Worm (Caenorhabditis elegans) whole organism, early embryonic: ENCODE measurements around the gene str-30.
A peak's percentile ranks its signal among the peaks of the same experiment; 100 is the strongest.

ENCODE experiments used
- B0310.2 ChIP-seq: sonication (generic microtip); optimal IDR thresholded peaks from 2 replicates; lab custom pipeline; 2016; ENCODE audit warnings: mild to moderate bottlenecking, missing genetic modification characterization, missing compliant biosample characterization
- F13C5.2 ChIP-seq: sonication (generic microtip); optimal IDR thresholded peaks from 2 replicates; lab custom pipeline; 2017; ENCODE audit warnings: mild to moderate bottlenecking, missing genetic modification characterization, inconsistent platforms, missing compliant biosample characterization
- aly-1 ChIP-seq: sonication (generic microtip); optimal IDR thresholded peaks from 2 replicates; lab custom pipeline; 2016; ENCODE audit warnings: missing genetic modification characterization, missing compliant biosample characterization
- ama-1 ChIP-seq: fragments of 150-350 bp; optimal IDR thresholded peaks from 2 replicates; lab custom pipeline; 2014
- ceh-13 ChIP-seq: fragments of 200-800 bp; sonication (Bioruptor generic); optimal IDR thresholded peaks from 2 replicates; lab custom pipeline; 2018; ENCODE audit warnings: mild to moderate bottlenecking, missing genetic modification characterization, missing compliant biosample characterization
- ceh-36 ChIP-seq: sonication (generic microtip); optimal IDR thresholded peaks from 2 replicates; lab custom pipeline; 2016; ENCODE audit warnings: missing genetic modification characterization, inconsistent platforms, missing compliant biosample characterization
- ets-7 ChIP-seq: sonication (generic microtip); optimal IDR thresholded peaks from 2 replicates; lab custom pipeline; 2016; ENCODE audit warnings: missing genotype, missing genetic modification characterization, missing compliant biosample characterization
- flt-1 ChIP-seq: fragments of 200-800 bp; sonication (Bioruptor generic); IDR thresholded peaks from 2 replicates; pipeline ENCODE4 v1.3.6; 2022; ENCODE audit warnings: missing genetic modification characterization, missing compliant biosample characterization
- hmbx-1 ChIP-seq: sonication (generic microtip); optimal IDR thresholded peaks from 2 replicates; lab custom pipeline; 2016; ENCODE audit warnings: mild to moderate bottlenecking, missing genetic modification characterization, missing compliant biosample characterization
- hmg-4 ChIP-seq: fragments of 200-800 bp; sonication (Bioruptor generic); optimal IDR thresholded peaks from 2 replicates; lab custom pipeline; 2018; ENCODE audit warnings: mild to moderate bottlenecking, missing genetic modification characterization, missing compliant biosample characterization
- hnd-1 ChIP-seq: sonication (generic microtip); optimal IDR thresholded peaks from 2 replicates; lab custom pipeline; 2016; ENCODE audit warnings: missing genetic modification characterization, missing compliant biosample characterization
- pes-1 ChIP-seq: fragments of 200-800 bp; sonication (Bioruptor generic); IDR thresholded peaks from 2 replicates; pipeline ENCODE4 v1.3.6; 2022; ENCODE audit warnings: missing genetic modification reagents, missing genetic modification characterization, missing compliant biosample characterization
- scrt-1 ChIP-seq: fragments of 200-800 bp; sonication (Bioruptor generic); IDR thresholded peaks from 2 replicates; pipeline ENCODE4 v1.3.6; 2022; ENCODE audit warnings: missing genetic modification characterization, missing compliant biosample characterization
- sea-1 ChIP-seq: fragments of 200-800 bp; sonication (Bioruptor generic); conservative IDR thresholded peaks from 2 replicates; pipeline ENCODE4 v1.3.6; 2022; ENCODE audit warnings: missing genetic modification characterization, missing compliant biosample characterization
- tbx-11 ChIP-seq: fragments of 200-800 bp; sonication (Bioruptor generic); IDR thresholded peaks from 2 replicates; pipeline ENCODE4 v1.3.6; 2022; ENCODE audit warnings: missing genetic modification characterization, missing compliant biosample characterization
- tbx-37 ChIP-seq: fragments of 200-800 bp; sonication (Bioruptor generic); conservative IDR thresholded peaks from 2 replicates; pipeline ENCODE4 v1.3.6; 2022; ENCODE audit warnings: missing genetic modification reagents, missing genetic modification characterization, missing compliant biosample characterization
- tra-4 ChIP-seq: sonication (generic microtip); optimal IDR thresholded peaks from 2 replicates; lab custom pipeline; 2017; ENCODE audit warnings: missing genetic modification characterization, missing compliant biosample characterization

The str-30 gene

ce11 chrV:3750328-3750727 lies 25.5 kb downstream of the str-30 start:
- TF ChIP-seq tbx-11 (GFP tag; lab: Robert Waterston, UW) (no peak), hnd-1 (tag; lab: Kevin White, UChicago) (no peak), sea-1 (GFP tag; lab: Robert Waterston, UW) (no peak), B0310.2 (tag; lab: Kevin White, UChicago) (no peak), ceh-13 (GFP tag; lab: Kevin White, UChicago) (no peak), F13C5.2 (no peak), hmg-4 (no peak), hmbx-1 (no peak), ceh-36 (tag; lab: Kevin White, UChicago) (no peak), scrt-1 (GFP tag; lab: Robert Waterston, UW) (no peak), ets-7 (tag; lab: Kevin White, UChicago) (no peak)

- TF ChIP-seq flt-1 (GFP tag; lab: Robert Waterston, UW) (no peak), ama-1 (lab: Kevin White, UChicago) (no peak), hmg-4 (no peak), aly-1 (tag; lab: Kevin White, UChicago) (no peak), F13C5.2 (no peak), scrt-1 (GFP tag; lab: Robert Waterston, UW) (no peak), pes-1 (GFP tag; lab: Robert Waterston, UW) (no peak), ceh-36 (tag; lab: Kevin White, UChicago) (no peak), sea-1 (GFP tag; lab: Robert Waterston, UW) (no peak), tbx-11 (GFP tag; lab: Robert Waterston, UW) (no peak), tbx-37 (GFP tag; lab: Robert Waterston, UW) (no peak), tra-4 (tag; lab: Kevin White, UChicago) (no peak), ets-7 (tag; lab: Kevin White, UChicago) (no peak), ceh-13 (GFP tag; lab: Kevin White, UChicago) (no peak), B0310.2 (tag; lab: Kevin White, UChicago) (no peak), hnd-1 (tag; lab: Kevin White, UChicago) (no peak), hmbx-1 (no peak)
Observed at ce11 chrV:3756887-3757286, 32.0 kb downstream of the str-30 start, which contains the start of gene gid-7. TSS of gene gid-7 (minus strand) at chrV:3757074.

- TF ChIP-seq hnd-1 (tag; lab: Kevin White, UChicago) = no peak
- peak; percentile 14 for TF ChIP-seq F13C5.2
- TF ChIP-seq hmg-4 = no peak
- TF ChIP-seq ama-1 (lab: Kevin White, UChicago) = no peak
Observed at ce11 chrV:3759419-3759915, 34.6 kb downstream of the str-30 start, which contains the start of gene chk-1. TSS of gene chk-1 (minus strand) at chrV:3759469.

ce11 chrV:3760839-3761238 lies 36.0 kb downstream of the str-30 start, which contains the start of gene oac-55:
TSS of gene oac-55 (plus strand) at chrV:3761139.
- TF ChIP-seq tra-4 (tag; lab: Kevin White, UChicago) (no peak), scrt-1 (GFP tag; lab: Robert Waterston, UW) (no peak), tbx-11 (GFP tag; lab: Robert Waterston, UW) (no peak), ceh-13 (GFP tag; lab: Kevin White, UChicago) (no peak), hmg-4 (no peak), tbx-37 (GFP tag; lab: Robert Waterston, UW) (no peak), ama-1 (lab: Kevin White, UChicago) (no peak), ceh-36 (tag; lab: Kevin White, UChicago) (no peak), flt-1 (GFP tag; lab: Robert Waterston, UW) (no peak), pes-1 (GFP tag; lab: Robert Waterston, UW) (no peak), F13C5.2 (no peak), hnd-1 (tag; lab: Kevin White, UChicago) (no peak), ets-7 (tag; lab: Kevin White, UChicago) (no peak), aly-1 (tag; lab: Kevin White, UChicago) (no peak)

- TF ChIP-seq tra-4 (tag; lab: Kevin White, UChicago) = no peak
- TF ChIP-seq scrt-1 (GFP tag; lab: Robert Waterston, UW) = no peak
- no peak for TF ChIP-seq ceh-13 (GFP tag; lab: Kevin White, UChicago)
- no peak for TF ChIP-seq hnd-1 (tag; lab: Kevin White, UChicago)
- TF ChIP-seq hmbx-1 = no peak
- no peak for TF ChIP-seq sea-1 (GFP tag; lab: Robert Waterston, UW)
- TF ChIP-seq ceh-36 (tag; lab: Kevin White, UChicago) = no peak
- TF ChIP-seq B0310.2 (tag; lab: Kevin White, UChicago) = no peak
- no peak for TF ChIP-seq flt-1 (GFP tag; lab: Robert Waterston, UW)
- TF ChIP-seq pes-1 (GFP tag; lab: Robert Waterston, UW) = no peak
- no peak for TF ChIP-seq hmg-4
- no peak for TF ChIP-seq ets-7 (tag; lab: Kevin White, UChicago)
- TF ChIP-seq tbx-37 (GFP tag; lab: Robert Waterston, UW) = no peak
- no peak for TF ChIP-seq aly-1 (tag; lab: Kevin White, UChicago)
- TF ChIP-seq F13C5.2 = no peak
Observed at ce11 chrV:3761829-3762228, 37.0 kb downstream of the str-30 start.

- no peak for TF ChIP-seq pes-1 (GFP tag; lab: Robert Waterston, UW)
- no peak for TF ChIP-seq tbx-11 (GFP tag; lab: Robert Waterston, UW)
- no peak for TF ChIP-seq ama-1 (lab: Kevin White, UChicago)
- no peak for TF ChIP-seq scrt-1 (GFP tag; lab: Robert Waterston, UW)
- TF ChIP-seq tbx-37 (GFP tag; lab: Robert Waterston, UW) = no peak
- TF ChIP-seq tra-4 (tag; lab: Kevin White, UChicago) = no peak
- no peak for TF ChIP-seq F13C5.2
- no peak for TF ChIP-seq ceh-13 (GFP tag; lab: Kevin White, UChicago)
- TF ChIP-seq ceh-36 (tag; lab: Kevin White, UChicago) = no peak
- TF ChIP-seq aly-1 (tag; lab: Kevin White, UChicago) = no peak
- no peak for TF ChIP-seq hmg-4
- no peak for TF ChIP-seq sea-1 (GFP tag; lab: Robert Waterston, UW)
- TF ChIP-seq hmbx-1 = no peak
- TF ChIP-seq hnd-1 (tag; lab: Kevin White, UChicago) = no peak
- TF ChIP-seq flt-1 (GFP tag; lab: Robert Waterston, UW) = no peak
Observed at ce11 chrV:3766904-3767303, 42.0 kb downstream of the str-30 start, which contains the start of gene Y39H10A.1. TSS of gene Y39H10A.1 (plus strand) at chrV:3767204.

ce11 chrV:3768270-3768669 lies 43.4 kb downstream of the str-30 start, which contains the start of gene R08E5.4:
TSS of gene R08E5.4 (plus strand) at chrV:3768570.
- TF ChIP-seq ceh-13 (GFP tag; lab: Kevin White, UChicago) (no peak), scrt-1 (GFP tag; lab: Robert Waterston, UW) (no peak), hmg-4 (no peak), F13C5.2 (no peak), hnd-1 (tag; lab: Kevin White, UChicago) (no peak), ceh-36 (tag; lab: Kevin White, UChicago) (no peak), flt-1 (GFP tag; lab: Robert Waterston, UW) (no peak), pes-1 (GFP tag; lab: Robert Waterston, UW) (no peak), tbx-11 (GFP tag; lab: Robert Waterston, UW) (no peak), ama-1 (lab: Kevin White, UChicago) (no peak), ets-7 (tag; lab: Kevin White, UChicago) (no peak)
